Fruit fly (Drosophila melanogaster) whole organism, embryonic: ENCODE measurements around the gene CG14684.

Experiments used
- CG10321 ChIP-seq: fragments of 200-800 bp; sonication (Bioruptor generic); IDR thresholded peaks from 2 replicates; pipeline ENCODE4 v1.3.6; 2022; ENCODE audit warnings: missing biosample characterization, missing genetic modification characterization
- CG15514 ChIP-seq: fragments of 200-800 bp; sonication (Bioruptor generic); optimal IDR thresholded peaks from 3 replicates; lab custom pipeline; 2017; ENCODE audit warnings: missing biosample characterization, missing genetic modification characterization, mild to moderate bottlenecking, moderate library complexity, missing genetic modification reagents
- Lpt ChIP-seq: fragments of >200 bp; optimal IDR thresholded peaks from 2 replicates; lab custom pipeline; 2018; ENCODE audit warnings: missing biosample characterization, missing genetic modification characterization
- Neu2 ChIP-seq: fragments of 200-800 bp; sonication (Bioruptor generic); optimal IDR thresholded peaks from 3 replicates; lab custom pipeline; 2016; ENCODE audit warnings: missing biosample characterization, missing genetic modification characterization, borderline replicate concordance
- pum ChIP-seq: fragments of 200-800 bp; sonication (Bioruptor generic); optimal IDR thresholded peaks from 2 replicates; lab custom pipeline; 2016; ENCODE audit warnings: missing biosample characterization, missing genetic modification characterization

DNA sequence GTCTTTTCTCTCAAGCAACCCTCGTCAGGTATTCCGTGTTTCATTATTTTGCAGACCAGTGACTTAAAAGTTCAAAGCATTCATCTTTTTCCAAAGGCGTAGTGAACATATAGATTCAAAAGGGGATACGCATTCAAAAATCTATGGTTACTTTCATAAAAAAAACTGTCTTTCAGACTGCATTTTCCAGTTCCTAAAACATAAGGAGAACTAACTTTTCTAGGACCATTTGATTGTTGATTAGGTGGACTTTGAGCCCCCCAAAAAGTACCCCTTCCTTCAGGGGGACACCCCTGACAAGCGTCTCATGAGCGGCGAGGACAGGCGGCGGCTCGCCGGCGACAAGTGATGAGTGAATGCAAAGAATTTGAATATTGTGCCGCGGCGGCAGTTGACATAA lies 33.2 kb upstream of the CG14684 start:
- TF ChIP-seq CG15514 (GFP tag; lab: Kevin White, UChicago) (no peak), Lpt (GFP tag; lab: Kevin White, UChicago) (no peak), Neu2 (GFP tag; lab: Kevin White, UChicago) (no peak), CG10321 (GFP tag; lab: Robert Waterston, UW) (no peak), pum (GFP tag; lab: Kevin White, UChicago) (no peak)
